Worm (Caenorhabditis elegans) whole organism, L4 larva: Measurements from ENCODE around the gene hrg-4.

Source experiments
- D1046.2 ChIP-seq: fragments of 200-800 bp; sonication (Bioruptor generic); IDR thresholded peaks from 2 replicates; pipeline ENCODE4 v1.3.6; 2022; ENCODE audit warnings: missing genetic modification characterization, missing compliant biosample characterization
- F10B5.3 ChIP-seq: sonication (generic microtip); optimal IDR thresholded peaks from 2 replicates; lab custom pipeline; 2016; ENCODE audit warnings: mild to moderate bottlenecking, missing genetic modification characterization, missing compliant biosample characterization
- F49E8.2 ChIP-seq: sonication (generic microtip); optimal IDR thresholded peaks from 2 replicates; lab custom pipeline; 2016; ENCODE audit warnings: missing compliant biosample characterization, mild to moderate bottlenecking, missing genetic modification characterization, borderline replicate concordance
- T26A8.4 ChIP-seq: fragments of 200-800 bp; sonication (Bioruptor generic); IDR thresholded peaks from 2 replicates; pipeline ENCODE4 v1.3.6; 2022; ENCODE audit warnings: missing genetic modification characterization, missing compliant biosample characterization
- Y48G9A.11 ChIP-seq: fragments of 200-800 bp; sonication (Bioruptor generic); IDR thresholded peaks from 2 replicates; pipeline ENCODE4 v1.3.6; 2022; ENCODE audit warnings: missing genetic modification reagents, missing genetic modification characterization, missing compliant biosample characterization
- Y75B8A.6 ChIP-seq: fragments of 200-800 bp; sonication (Bioruptor generic); IDR thresholded peaks from 2 replicates; pipeline ENCODE4 v1.3.6; 2022; ENCODE audit warnings: missing genetic modification reagents, missing genetic modification characterization, missing compliant biosample characterization
- ZK546.5 ChIP-seq, 2 experiments: sonication (generic microtip); optimal IDR thresholded peaks; 2 replicates each; lab custom pipeline; 2017; ENCODE audit warnings: missing biosample characterization in 2 of 2, missing genetic modification characterization in 2 of 2
- aha-1 ChIP-seq: fragments of 150-350 bp; peaks from one replicate; lab custom pipeline; 2014; ENCODE audit warnings: missing biosample characterization, missing genetic modification characterization
- arid-1 ChIP-seq: fragments of 200-800 bp; sonication (Bioruptor generic); conservative IDR thresholded peaks from 2 replicates; pipeline ENCODE4 v1.3.6; 2022; ENCODE audit warnings: missing genetic modification reagents, missing genetic modification characterization, missing compliant biosample characterization
- attf-4 ChIP-seq: sonication (generic microtip); optimal IDR thresholded peaks from 3 replicates; lab custom pipeline; 2017; ENCODE audit warnings: missing biosample characterization, missing genetic modification characterization
- ceh-20 ChIP-seq: fragments of 200-800 bp; sonication (Bioruptor generic); IDR thresholded peaks from 2 replicates; pipeline ENCODE4 v1.3.6; 2022; ENCODE audit warnings: missing genetic modification reagents, missing genetic modification characterization, missing compliant biosample characterization
- ceh-62 ChIP-seq: sonication (generic microtip); optimal IDR thresholded peaks from 2 replicates; lab custom pipeline; 2017; ENCODE audit warnings: missing biosample characterization, missing genetic modification characterization
- ces-1 ChIP-seq: fragments of 150-350 bp; sonication (generic microtip); optimal IDR thresholded peaks from 4 replicates; lab custom pipeline; 2014; ENCODE audit warnings: missing biosample characterization, missing genetic modification reagents, missing genetic modification characterization
- cey-2 ChIP-seq: sonication (generic microtip); optimal IDR thresholded peaks from 3 replicates; lab custom pipeline; 2017; ENCODE audit warnings: missing genetic modification characterization, mild to moderate bottlenecking, missing compliant biosample characterization, antibody characterized with exemption, borderline replicate concordance; ENCODE audit not compliant: insufficient read depth
- ctbp-1 ChIP-seq: fragments of 200-800 bp; sonication (Bioruptor generic); IDR thresholded peaks from 2 replicates; pipeline ENCODE4 v1.3.6; 2022; ENCODE audit warnings: missing genetic modification reagents, missing genetic modification characterization, missing compliant biosample characterization
- daf-16 ChIP-seq, 3 experiments: sonication (generic microtip); optimal IDR thresholded peaks; 2 replicates each; lab custom pipeline; 2016 to 2017; ENCODE audit warnings: missing genetic modification characterization in 3 of 3, missing genetic modification reagents in 3 of 3, mild to moderate bottlenecking in 2 of 3, missing compliant biosample characterization in 2 of 3, missing biosample characterization in 1 of 3, moderate library complexity in 1 of 3
- dve-1 ChIP-seq: sonication (generic microtip); optimal IDR thresholded peaks from 2 replicates; lab custom pipeline; 2017; ENCODE audit warnings: antibody characterized with exemption, mild to moderate bottlenecking, missing genetic modification characterization, missing compliant biosample characterization; ENCODE audit not compliant: insufficient read depth
- fkh-10 ChIP-seq: fragments of 150-350 bp; optimal IDR thresholded peaks from 2 replicates; lab custom pipeline; 2014; ENCODE audit warnings: missing biosample characterization, missing genetic modification reagents, missing genetic modification characterization
- hlh-11 ChIP-seq: fragments of 200-800 bp; sonication (Bioruptor generic); optimal IDR thresholded peaks from 2 replicates; lab custom pipeline; 2018; ENCODE audit warnings: mild to moderate bottlenecking, missing genetic modification characterization, missing compliant biosample characterization
- hlh-30 ChIP-seq: sonication (generic microtip); optimal IDR thresholded peaks from 2 replicates; lab custom pipeline; 2017; ENCODE audit warnings: antibody characterized with exemption, mild to moderate bottlenecking, missing genetic modification characterization, missing compliant biosample characterization; ENCODE audit not compliant: insufficient read depth
- hmg-1.1 ChIP-seq: fragments of 200-800 bp; sonication (Bioruptor generic); IDR thresholded peaks from 2 replicates; pipeline ENCODE4 v1.3.6; 2022; ENCODE audit warnings: missing genetic modification reagents, missing genetic modification characterization, missing compliant biosample characterization
- jun-1 ChIP-seq: fragments of 150-350 bp; optimal IDR thresholded peaks from 2 replicates; lab custom pipeline; 2014; ENCODE audit warnings: missing biosample characterization, missing genetic modification reagents, missing genetic modification characterization
- lin-15B ChIP-seq: fragments of 150-350 bp; sonication (generic microtip); optimal IDR thresholded peaks from 3 replicates; lab custom pipeline; 2014; ENCODE audit warnings: missing biosample characterization, missing genetic modification characterization
- lin-29 ChIP-seq: fragments of 200-800 bp; sonication (Bioruptor generic); IDR thresholded peaks from 2 replicates; pipeline ENCODE4 v1.3.6; 2022; ENCODE audit warnings: missing genetic modification reagents, missing genetic modification characterization, missing compliant biosample characterization
- lin-38 ChIP-seq: fragments of 200-800 bp; sonication (Bioruptor generic); IDR thresholded peaks from 2 replicates; pipeline ENCODE4 v1.3.6; 2022; ENCODE audit warnings: missing genetic modification reagents, missing genetic modification characterization, missing compliant biosample characterization
- lin-39 ChIP-seq: fragments of 150-350 bp; optimal IDR thresholded peaks from 2 replicates; lab custom pipeline; 2014; ENCODE audit warnings: missing biosample characterization, missing genetic modification reagents, missing genetic modification characterization
- madf-5 ChIP-seq, 2 experiments: fragments of 200-800 bp; sonication (Bioruptor generic); IDR thresholded peaks; 2 replicates each; pipeline ENCODE4 v1.3.6; 2022; ENCODE audit warnings: missing compliant biosample characterization in 2 of 2, missing genetic modification characterization in 2 of 2
- madf-9 ChIP-seq: fragments of 200-800 bp; sonication (Bioruptor generic); conservative IDR thresholded peaks from 2 replicates; pipeline ENCODE4 v1.3.6; 2022; ENCODE audit warnings: missing genetic modification reagents, missing genetic modification characterization, missing compliant biosample characterization
- mdt-29 ChIP-seq: fragments of 200-800 bp; sonication (Bioruptor generic); IDR thresholded peaks from 2 replicates; pipeline ENCODE4 v1.3.6; 2022; ENCODE audit warnings: missing genetic modification reagents, missing genetic modification characterization, missing compliant biosample characterization
- mes-2 ChIP-seq: sonication (generic microtip); optimal IDR thresholded peaks from 2 replicates; lab custom pipeline; 2016; ENCODE audit warnings: missing genotype, mild to moderate bottlenecking, missing genetic modification characterization, missing compliant biosample characterization; ENCODE audit not compliant: poor library complexity, severe bottlenecking
- mxl-2 ChIP-seq: fragments of 200-800 bp; sonication (Bioruptor generic); conservative IDR thresholded peaks from 2 replicates; pipeline ENCODE4 v1.3.6; 2022; ENCODE audit warnings: missing genetic modification reagents, missing genetic modification characterization, missing compliant biosample characterization
- mxl-3 ChIP-seq: fragments of 200-800 bp; sonication (Bioruptor generic); optimal IDR thresholded peaks from 2 replicates; lab custom pipeline; 2018; ENCODE audit warnings: mild to moderate bottlenecking, missing genetic modification characterization, missing compliant biosample characterization
- nhr-102 ChIP-seq: sonication (generic microtip); optimal IDR thresholded peaks from 2 replicates; lab custom pipeline; 2016; ENCODE audit warnings: mild to moderate bottlenecking, missing genetic modification characterization, moderate library complexity, missing compliant biosample characterization
- nhr-28 ChIP-seq: fragments of 150-350 bp; optimal IDR thresholded peaks from 2 replicates; lab custom pipeline; 2014; ENCODE audit warnings: missing biosample characterization, missing genetic modification characterization
- nhr-41 ChIP-seq: fragments of 200-800 bp; sonication (Bioruptor generic); IDR thresholded peaks from 2 replicates; pipeline ENCODE4 v1.3.6; 2022; ENCODE audit warnings: missing genetic modification reagents, missing genetic modification characterization, missing compliant biosample characterization
- nhr-48 ChIP-seq: sonication (generic microtip); optimal IDR thresholded peaks from 2 replicates; lab custom pipeline; 2016; ENCODE audit warnings: mild to moderate bottlenecking, missing genetic modification characterization, missing compliant biosample characterization
- nhr-6 ChIP-seq: fragments of 150-350 bp; optimal IDR thresholded peaks from 2 replicates; lab custom pipeline; 2014; ENCODE audit warnings: missing biosample characterization, missing genetic modification characterization
- nhr-76 ChIP-seq: fragments of 150-350 bp; optimal IDR thresholded peaks from 2 replicates; lab custom pipeline; 2014; ENCODE audit warnings: missing biosample characterization, missing genetic modification characterization
- pha-4 ChIP-seq, 2 experiments: fragments of 150-350 bp in 1 of 2; fragments of 200-800 bp in 1 of 2; sonication (Bioruptor generic) in 1 of 2; IDR thresholded peaks in 1 of 2; optimal IDR thresholded peaks in 1 of 2; 2 replicates each; pipeline versions ENCODE4 v1.3.6 to Lab custom; 2014 to 2022; ENCODE audit warnings: missing genetic modification characterization in 2 of 2, missing genetic modification reagents in 2 of 2, missing biosample characterization in 1 of 2, missing compliant biosample characterization in 1 of 2
- pqm-1 ChIP-seq: sonication (generic microtip); optimal IDR thresholded peaks from 2 replicates; lab custom pipeline; 2017; ENCODE audit warnings: missing biosample characterization, missing genetic modification characterization
- snpc-4 ChIP-seq: fragments of 150-350 bp; optimal IDR thresholded peaks from 2 replicates; lab custom pipeline; 2014; ENCODE audit warnings: missing biosample characterization, missing genetic modification characterization
- unc-62 ChIP-seq, 3 experiments: fragments of 150-350 bp in 1 of 3; sonication (generic microtip); optimal IDR thresholded peaks in 2 of 3; peaks in 1 of 3; 1 replicate in 1 of 3; 2 replicates in 2 of 3; lab custom pipeline; 2014 to 2017; ENCODE audit warnings: missing biosample characterization in 3 of 3, missing genetic modification characterization in 3 of 3, missing genetic modification reagents in 3 of 3, missing genotype in 1 of 3
- zfp-3 ChIP-seq: fragments of 200-800 bp; sonication (Bioruptor generic); conservative IDR thresholded peaks from 2 replicates; pipeline ENCODE4 v1.3.6; 2022; ENCODE audit warnings: missing genetic modification reagents, missing genetic modification characterization, missing compliant biosample characterization
- ztf-7 ChIP-seq: fragments of 150-350 bp; optimal IDR thresholded peaks from 2 replicates; lab custom pipeline; 2014; ENCODE audit warnings: missing biosample characterization, missing genetic modification characterization

Gene hrg-4

ce11 chrIV:11038665-11039064 lies 7.9 kb upstream of the hrg-4 start:
- TF ChIP-seq mdt-29 (GFP tag; lab: Robert Waterston, UW) = no peak
- 0 out of 2 replicates have a peak, but pooled peaks have one; percentile 27 for TF ChIP-seq ctbp-1 (GFP tag; lab: Robert Waterston, UW)
- no peak for TF ChIP-seq madf-9 (GFP tag; lab: Robert Waterston, UW)
- TF ChIP-seq hmg-1.1 = 0 out of 2 replicates have a peak, but pooled peaks have one; percentile 9
- TF ChIP-seq lin-29 (GFP tag; lab: Robert Waterston, UW) = no peak
- TF ChIP-seq mes-2 (tag; lab: Kevin White, UChicago) = peak; percentile 6
- TF ChIP-seq ceh-20 (GFP tag; lab: Robert Waterston, UW) = no peak
- no peak for TF ChIP-seq mxl-2 (GFP tag; lab: Robert Waterston, UW)
- peak; percentile 13 for TF ChIP-seq aha-1 (tag; lab: Kevin White, UChicago)
- no peak for TF ChIP-seq lin-39 (tag; lab: Kevin White, UChicago)
- TF ChIP-seq nhr-76 (tag; lab: Kevin White, UChicago) = no peak
- TF ChIP-seq nhr-102 (tag; lab: Kevin White, UChicago) = no peak
- TF ChIP-seq madf-5 (GFP tag; IDR thresholded peaks at IDR 0.05; lab: Robert Waterston, UW) = no peak
- TF ChIP-seq, all 104 proteins: peak for 4

- TF ChIP-seq F10B5.3 (tag; lab: Kevin White, UChicago) (no peak), Y75B8A.6 (GFP tag; lab: Robert Waterston, UW) (no peak), arid-1 (no peak), D1046.2 (GFP tag; lab: Robert Waterston, UW) (no peak), nhr-48 (tag; lab: Kevin White, UChicago) (no peak), attf-4 (tag; lab: Kevin White, UChicago) (no peak), F49E8.2 (no peak), nhr-76 (tag; lab: Kevin White, UChicago) (no peak), pqm-1 (no peak), ZK546.5 (tag; optimal IDR thresholded peaks at IDR 0.05; lab: Kevin White, UChicago) (no peak), fkh-10 (GFP tag; lab: Kevin White, UChicago) (no peak), zfp-3 (no peak)
- TF ChIP-seq, all 104 proteins: peak for 0
These were observed 7.6 kb upstream of the hrg-4 start, which contains the start of gene kdin-1 for ce11 chrIV:11038618-11038664. Gene kdin-1, plus strand, starts transcription at chrIV:11038655.

- peak in 1 of 2 experiments; percentile 43 for TF ChIP-seq unc-62 (GFP tag; optimal IDR thresholded peaks at IDR 0.05 in 1 of 2; lab: Kevin White, UChicago)
- TF ChIP-seq unc-62 (tag; optimal IDR thresholded peaks at IDR 0.05; lab: Kevin White, UChicago) = no peak
- no peak for TF ChIP-seq ztf-7 (tag; lab: Kevin White, UChicago)
These were observed 7.4 kb upstream of the hrg-4 start for ce11 chrIV:11038218-11038617.

- peak; percentile 11 for TF ChIP-seq ces-1 (GFP tag; lab: Kevin White, UChicago)
- no peak for TF ChIP-seq nhr-6
- TF ChIP-seq Y48G9A.11 (GFP tag; lab: Robert Waterston, UW) = no peak
- TF ChIP-seq pha-4 (GFP tag; IDR thresholded peaks at IDR 0.05; lab: Robert Waterston, UW) = peak; percentile 39; the same call in 1 of the 2 replicates
- TF ChIP-seq pha-4 (tag; optimal IDR thresholded peaks at IDR 0.05; lab: Kevin White, UChicago) = no peak
- peak; percentile 30 for TF ChIP-seq aha-1 (tag; lab: Kevin White, UChicago)
- no peak for TF ChIP-seq mxl-3
- 0 out of 2 replicates have a peak, but pooled peaks have one; percentile 27 for TF ChIP-seq nhr-41
- TF ChIP-seq cey-2 (tag; lab: Kevin White, UChicago) = no peak
- TF ChIP-seq nhr-28 (tag; lab: Kevin White, UChicago) = peak; percentile 51
- no peak for TF ChIP-seq jun-1 (tag; lab: Kevin White, UChicago)
- peak; percentile 14 for TF ChIP-seq lin-38 (GFP tag; lab: Robert Waterston, UW)
- TF ChIP-seq pqm-1 = peak; percentile 38
- TF ChIP-seq daf-16 (GFP tag; optimal IDR thresholded peaks at IDR 0.05; lab: Kevin White, UChicago) = no peak
- peak; percentile 74 for TF ChIP-seq daf-16 (tag; optimal IDR thresholded peaks at IDR 0.05; lab: Kevin White, UChicago)
- TF ChIP-seq lin-15B = no peak
- no peak for TF ChIP-seq snpc-4
- no peak for TF ChIP-seq zfp-3
- 0 out of 2 replicates have a peak, but pooled peaks have one; percentile 18 for TF ChIP-seq arid-1
- peak; percentile 50 for TF ChIP-seq dve-1
- no peak for TF ChIP-seq ceh-62 (tag; lab: Kevin White, UChicago)
- TF ChIP-seq hlh-30 (tag; lab: Kevin White, UChicago) = no peak
- TF ChIP-seq T26A8.4 = 0 out of 2 replicates have a peak, but pooled peaks have one; percentile 33
- peak; percentile 22 for TF ChIP-seq hlh-11 (tag; lab: Kevin White, UChicago)
These were observed 6.4 kb upstream of the hrg-4 start for ce11 chrIV:11037118-11037719.
